Worm (Caenorhabditis elegans) whole organism, L1 larva: ENCODE measurements around the gene pgm-3.

Experiments
- ama-1 ChIP-seq: fragments of 150-350 bp; optimal IDR thresholded peaks from 2 replicates; lab custom pipeline; 2014
- ceh-8 ChIP-seq: fragments of 200-800 bp; sonication (Bioruptor generic); optimal IDR thresholded peaks from 2 replicates; lab custom pipeline; 2018; ENCODE audit warnings: mild to moderate bottlenecking, missing genetic modification characterization, moderate library complexity, missing compliant biosample characterization
- ces-1 ChIP-seq: fragments of 150-350 bp; optimal IDR thresholded peaks from 2 replicates; lab custom pipeline; 2014; ENCODE audit warnings: missing biosample characterization, missing genetic modification reagents, missing genetic modification characterization
- egl-13 ChIP-seq: sonication (generic microtip); optimal IDR thresholded peaks from 2 replicates; lab custom pipeline; 2016; ENCODE audit warnings: missing genotype, missing genetic modification reagents, missing genetic modification characterization, missing compliant biosample characterization
- fkh-4 ChIP-seq: sonication (generic microtip); optimal IDR thresholded peaks from 2 replicates; lab custom pipeline; 2016; ENCODE audit warnings: missing compliant biosample characterization, missing genetic modification characterization, borderline replicate concordance
- nhr-28 ChIP-seq: fragments of 150-350 bp; optimal IDR thresholded peaks from 2 replicates; lab custom pipeline; 2014; ENCODE audit warnings: missing biosample characterization, missing genetic modification characterization
- pag-3 ChIP-seq: sonication (generic microtip); optimal IDR thresholded peaks from 2 replicates; lab custom pipeline; 2017; ENCODE audit warnings: missing genetic modification characterization, mild to moderate bottlenecking, missing compliant biosample characterization, antibody characterized with exemption, borderline replicate concordance; ENCODE audit not compliant: insufficient read depth
- rnt-1 ChIP-seq: sonication (generic microtip); optimal IDR thresholded peaks from 2 replicates; lab custom pipeline; 2016; ENCODE audit warnings: mild to moderate bottlenecking, missing genetic modification characterization, moderate library complexity, missing compliant biosample characterization

DNA sequence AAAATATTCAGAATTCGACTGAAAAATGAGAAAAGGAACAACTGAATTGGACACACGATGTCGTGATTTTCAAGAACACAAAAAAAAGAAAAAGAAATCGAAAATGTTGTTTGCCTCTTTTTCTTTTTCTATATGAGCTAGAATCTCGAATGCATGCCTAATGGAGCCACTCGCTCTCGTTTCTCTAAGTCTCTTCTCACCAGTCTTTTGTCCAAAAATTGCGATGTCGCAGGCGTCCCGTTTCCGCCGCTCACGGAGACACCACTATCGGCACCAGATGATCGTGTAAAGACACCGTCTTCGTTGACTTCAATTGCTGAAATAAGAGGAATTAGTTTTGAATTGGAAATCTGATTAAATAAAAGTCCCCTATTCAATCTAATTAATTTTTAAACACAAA, 33.1 kb downstream of the pgm-3 start:
- TF ChIP-seq ceh-8 (GFP tag; lab: Kevin White, UChicago) = no peak
- no peak for TF ChIP-seq egl-13
- peak; percentile 34 for TF ChIP-seq rnt-1 (tag; lab: Kevin White, UChicago)
- TF ChIP-seq pag-3 (tag; lab: Kevin White, UChicago) = no peak
- TF ChIP-seq ama-1 = no peak
- TF ChIP-seq ces-1 = no peak
- TF ChIP-seq nhr-28 (tag; lab: Kevin White, UChicago) = no peak
- TF ChIP-seq fkh-4 (tag; lab: Kevin White, UChicago) = no peak
